Worm (Caenorhabditis elegans) whole organism, L1 larva: ENCODE results near the gene clec-173.

Experiments used
- mab-9 ChIP-seq: fragments of 200-800 bp; sonication (Bioruptor generic); IDR thresholded peaks from 2 replicates; pipeline ENCODE4 v1.3.6; 2022; ENCODE audit warnings: missing genetic modification reagents, missing genetic modification characterization, missing compliant biosample characterization
- nhr-77 ChIP-seq: fragments of 150-350 bp; optimal IDR thresholded peaks from 2 replicates; lab custom pipeline; 2014; ENCODE audit warnings: missing biosample characterization, missing genetic modification characterization
- ztf-11 ChIP-seq, 2 experiments: sonication (generic microtip); optimal IDR thresholded peaks; 2 replicates each; lab custom pipeline; 2016 to 2017; ENCODE audit warnings: missing genetic modification characterization in 2 of 2, missing biosample characterization in 1 of 2, missing compliant biosample characterization in 1 of 2

DNA sequence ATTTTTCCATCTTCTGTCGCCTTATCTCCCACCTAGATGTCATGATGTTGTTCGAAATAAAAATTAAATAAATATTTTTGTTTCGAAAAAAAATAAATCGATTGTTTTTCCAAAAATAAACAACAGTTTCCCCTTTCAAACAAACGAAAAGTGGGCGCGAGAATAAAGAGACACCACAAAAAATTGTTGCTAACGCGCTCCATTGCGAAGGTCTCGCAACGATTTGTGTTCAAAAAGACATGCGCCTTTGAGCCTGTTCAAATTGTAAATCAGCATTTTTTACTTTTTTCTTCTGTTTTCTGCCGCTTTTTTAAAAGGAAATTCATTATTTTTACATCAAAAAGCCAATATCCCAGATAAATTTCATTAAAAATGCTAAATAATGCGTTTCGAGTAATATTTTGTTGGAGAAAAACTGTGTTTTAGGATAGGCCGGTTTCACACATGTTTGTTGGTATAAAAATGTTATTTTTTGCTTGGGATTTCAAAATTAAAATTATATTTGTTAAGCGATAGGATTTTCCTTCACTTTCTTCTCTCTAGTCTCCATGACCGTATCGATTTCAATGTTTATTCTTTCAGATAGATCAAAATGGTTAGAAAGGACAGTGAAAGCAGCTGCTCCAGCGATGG lies 27.2 kb upstream of the clec-173 start, which contains the start of gene W08E12.7:
- peak in 1 of 2 experiments; percentile 78 for TF ChIP-seq ztf-11 (tag; optimal IDR thresholded peaks at IDR 0.05; lab: Kevin White, UChicago)
- TF ChIP-seq nhr-77 (tag; lab: Kevin White, UChicago) = peak; percentile 96
- peak; percentile 82 for TF ChIP-seq mab-9 (GFP tag; lab: Robert Waterston, UW)
